Fruit fly (Drosophila melanogaster) ovary, adult (tissue): ENCODE measurements around the gene PolI.

Source experiments
- CG17801 ChIP-seq: fragments of 200-800 bp; optimal IDR thresholded peaks from 2 replicates; lab custom pipeline; 2019; ENCODE audit warnings: missing biosample characterization, mild to moderate bottlenecking, missing genetic modification characterization, moderate library complexity; ENCODE audit not compliant: partially characterized antibody

The PolI gene

DNA sequence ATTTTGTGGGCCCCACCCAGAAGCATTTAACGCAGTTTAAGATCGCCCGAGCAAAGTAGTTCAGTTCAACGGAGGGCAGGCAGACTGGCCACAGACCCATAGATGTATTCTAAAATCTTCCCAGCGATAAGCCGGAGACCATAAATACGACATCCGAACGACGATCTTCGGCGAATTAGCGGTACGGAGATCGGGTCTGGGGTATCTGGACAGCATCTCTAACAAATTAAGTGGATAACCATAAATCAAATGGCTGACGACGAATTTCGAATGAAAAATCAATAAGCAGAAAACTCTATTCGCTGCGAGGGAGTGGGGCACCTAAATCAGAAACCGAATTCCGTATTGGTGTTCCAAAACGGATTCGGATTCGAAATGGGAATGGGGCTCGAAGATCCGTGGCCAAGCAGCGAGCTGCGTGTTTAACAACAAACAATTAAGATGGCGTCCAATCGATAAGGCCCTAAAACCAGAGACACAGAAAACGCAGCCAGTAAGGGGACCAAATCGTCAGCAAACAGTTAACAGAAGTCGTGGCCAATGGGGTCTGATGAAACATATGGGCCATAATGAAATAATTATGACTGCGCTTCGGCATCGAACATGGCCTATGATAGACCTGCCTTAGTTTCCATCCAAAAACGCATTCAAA, 22.3 kb upstream of the PolI start:
- no peak for TF ChIP-seq CG17801

DNA sequence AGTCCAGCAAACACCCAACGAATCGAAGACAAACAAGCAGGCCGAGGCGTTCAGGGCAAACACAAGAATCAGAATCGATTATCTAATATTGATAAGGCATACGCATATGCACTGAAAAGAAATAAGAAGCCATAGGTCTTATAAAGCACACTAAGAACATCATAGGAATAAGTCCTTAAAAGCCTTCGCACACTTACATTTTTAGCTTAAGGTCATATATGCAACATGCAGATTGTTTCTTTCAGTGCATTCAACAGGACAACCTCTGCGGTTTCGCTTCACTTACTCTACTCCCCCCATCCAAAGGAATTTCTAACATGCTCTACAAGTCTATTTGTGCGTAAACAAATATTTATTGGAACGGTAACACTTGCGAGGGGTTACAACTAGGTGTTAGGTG, 20.7 kb upstream of the PolI start:
- TF ChIP-seq CG17801 = no peak

DNA sequence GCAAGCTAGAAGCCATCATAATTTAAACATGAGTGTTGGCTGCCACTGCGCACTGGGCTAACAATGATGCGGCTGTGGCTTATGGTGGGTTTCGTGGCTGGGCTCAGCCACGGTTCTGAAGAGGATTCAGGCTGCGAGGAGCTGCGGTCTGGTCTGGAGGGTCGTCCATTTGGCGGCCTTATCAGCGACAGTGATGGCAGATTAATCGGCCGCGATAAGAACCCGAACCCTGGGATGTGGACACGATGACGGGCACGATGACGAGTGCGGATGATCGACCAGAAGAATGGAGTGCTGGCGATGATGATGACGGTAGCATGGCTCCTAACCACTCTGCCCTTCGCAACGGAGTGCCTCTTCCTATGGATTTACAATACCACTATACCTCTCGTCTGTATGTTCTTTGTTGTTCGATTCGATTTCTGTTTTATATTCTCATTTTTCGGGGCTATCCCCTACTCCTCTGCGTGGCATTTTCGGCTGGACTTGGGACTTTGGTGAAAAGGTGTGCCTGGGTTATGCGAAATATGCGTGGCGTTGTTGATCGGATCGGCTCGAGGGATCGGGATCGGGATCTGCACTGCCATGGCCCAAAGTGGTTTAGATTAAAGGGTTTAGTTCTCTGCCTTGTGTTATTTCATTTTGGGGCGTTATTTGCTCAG, 17.6 kb upstream of the PolI start:
- TF ChIP-seq CG17801 = no peak

DNA sequence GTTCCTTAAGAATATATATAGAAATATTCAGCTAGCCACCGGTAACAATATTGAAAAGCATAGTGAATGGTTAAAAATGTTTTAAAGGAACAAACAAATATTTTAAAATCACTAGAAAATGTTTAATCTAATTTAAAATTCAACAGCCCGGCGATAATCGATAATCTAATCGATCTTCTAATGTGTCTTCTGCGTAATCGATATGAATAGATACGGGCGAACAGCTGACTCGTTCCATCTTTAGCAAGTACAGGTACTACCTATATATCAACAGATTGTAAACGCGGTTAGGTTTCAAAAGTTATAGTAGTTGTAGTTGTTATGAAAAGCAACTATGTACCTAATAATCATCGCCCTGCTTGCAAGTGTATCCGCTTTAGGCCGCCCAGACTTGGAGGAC, 15.6 kb upstream of the PolI start, which contains the start of gene CG7800:
Gene CG7800 (plus strand): TSS at position 231 of the 400 bp plus-strand sequence.
- TF ChIP-seq CG17801 = no peak

DNA sequence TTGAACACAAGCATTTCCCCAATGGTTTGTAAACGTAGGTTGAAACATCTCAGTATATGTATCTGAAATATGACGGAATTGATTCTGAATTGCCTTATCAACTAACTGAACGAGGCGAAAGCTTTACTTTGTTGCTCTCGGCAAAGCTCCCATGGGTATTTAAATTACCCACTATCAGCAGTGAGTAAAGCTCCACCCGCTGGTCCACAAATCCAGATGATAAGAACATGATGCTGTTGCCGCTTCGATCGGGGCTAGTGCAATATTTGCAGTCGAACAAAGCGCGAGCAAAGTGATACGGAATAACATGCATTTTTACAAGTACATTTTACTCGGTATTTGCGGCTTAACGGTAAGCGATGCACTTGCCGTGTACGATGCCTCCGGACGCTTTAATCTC, 13.4 kb upstream of the PolI start, which contains the start of gene CG18249:
Gene CG18249 (plus strand): TSS at position 256 of the 400 bp plus-strand sequence.
- no peak for TF ChIP-seq CG17801

DNA sequence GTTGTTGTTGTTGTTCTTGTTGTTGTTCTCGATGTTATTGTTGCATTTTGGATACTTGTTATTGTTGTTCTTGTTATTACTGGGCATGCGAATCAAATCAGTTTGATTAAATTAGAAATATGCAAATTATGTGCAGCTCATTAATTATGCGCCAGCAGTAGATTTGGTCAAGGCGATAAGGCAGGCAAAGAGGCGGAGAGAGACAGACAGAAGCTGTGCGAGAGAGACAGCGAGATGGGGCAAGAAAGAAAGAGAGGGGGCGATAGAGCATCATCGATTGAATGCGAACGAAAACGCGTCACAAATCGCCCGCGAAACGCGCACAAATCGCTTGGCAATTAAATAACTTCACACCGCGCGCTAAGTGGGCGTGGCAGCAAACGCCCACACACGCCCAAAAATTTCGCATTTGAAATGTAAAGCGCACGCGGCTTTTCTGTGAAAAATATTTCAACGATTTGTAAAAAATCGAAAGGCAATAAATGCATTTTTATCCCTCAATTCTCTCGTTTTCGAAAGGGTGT, 10.2 kb upstream of the PolI start:
- TF ChIP-seq CG17801 = no peak

DNA sequence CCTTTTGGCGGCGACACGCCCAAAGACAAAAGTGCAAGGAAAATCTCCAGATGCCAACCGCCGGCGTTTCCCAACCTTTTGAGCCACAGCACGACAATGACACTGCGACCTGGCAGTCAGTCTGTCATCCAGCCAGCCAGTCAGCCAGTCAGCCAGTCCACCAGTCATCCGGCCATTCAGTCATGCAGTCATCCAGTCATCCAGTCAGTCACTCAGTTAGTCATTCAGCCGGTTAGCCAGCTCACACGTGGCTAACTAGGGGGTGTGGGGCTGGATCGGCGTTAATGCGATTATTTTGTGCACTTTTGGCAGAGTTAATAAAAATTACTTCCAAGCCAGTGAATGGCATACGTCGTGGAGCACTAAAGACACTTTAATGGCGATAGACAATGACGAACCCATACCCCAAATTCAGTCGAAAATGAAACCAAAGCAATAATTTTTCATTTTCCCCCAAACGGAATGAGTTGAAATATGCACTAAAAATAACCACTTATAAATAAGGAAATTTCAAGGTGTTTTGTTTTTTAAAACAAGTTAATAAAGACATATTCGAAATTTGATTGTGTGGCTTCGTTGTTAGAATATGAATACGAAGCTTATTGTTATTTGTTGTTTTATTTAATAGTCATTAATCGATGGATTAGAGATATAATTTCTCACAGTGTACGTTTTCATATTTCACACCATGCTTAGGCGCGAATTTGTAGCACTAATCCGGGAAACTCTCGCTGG, 8.4 kb upstream of the PolI start:
- TF ChIP-seq CG17801 = no peak

DNA sequence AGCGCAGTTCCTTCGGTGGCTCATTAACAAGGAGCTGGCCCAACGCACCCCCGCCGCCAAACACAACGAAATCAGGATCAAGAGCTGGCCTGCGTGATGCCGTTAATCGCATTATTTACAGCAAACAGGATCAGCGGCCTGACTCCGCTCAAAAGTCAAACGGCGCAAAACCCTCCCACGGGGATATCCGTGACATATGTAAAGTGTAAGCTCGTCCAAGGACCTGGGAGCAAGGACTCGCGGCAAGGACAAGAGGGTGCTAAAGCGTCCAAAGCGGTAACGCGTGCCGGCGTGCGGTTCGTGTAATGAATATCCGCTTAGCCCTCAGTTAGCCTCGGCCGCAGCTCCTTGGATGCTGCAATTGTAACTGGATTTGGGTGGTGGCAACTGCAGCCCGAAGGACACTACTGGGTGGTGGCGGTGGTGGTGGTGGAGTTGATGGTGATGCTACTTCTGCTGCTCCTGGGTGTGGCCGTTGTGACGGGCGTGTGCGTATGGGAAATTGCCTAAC, 7.8 kb upstream of the PolI start:
- TF ChIP-seq CG17801 = no peak

DNA sequence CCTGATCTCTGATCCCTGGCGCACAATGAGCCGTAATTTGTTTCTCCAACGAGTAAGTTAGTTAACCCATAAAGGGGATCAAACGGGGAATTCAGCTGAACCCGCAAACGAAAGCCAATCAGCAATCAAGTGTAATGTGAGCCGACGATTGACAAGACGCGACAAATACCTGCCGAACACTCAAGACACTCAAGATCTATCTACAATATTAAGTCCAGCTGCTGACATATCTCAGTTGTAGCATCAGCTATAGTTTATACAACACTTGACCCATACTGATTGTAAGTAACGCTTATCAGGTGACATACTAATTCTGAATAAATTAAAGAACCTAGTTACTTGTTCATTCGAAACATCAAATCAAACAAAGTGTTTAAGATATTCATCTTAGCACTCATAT, 6.0 kb upstream of the PolI start:
- no peak for TF ChIP-seq CG17801

DNA sequence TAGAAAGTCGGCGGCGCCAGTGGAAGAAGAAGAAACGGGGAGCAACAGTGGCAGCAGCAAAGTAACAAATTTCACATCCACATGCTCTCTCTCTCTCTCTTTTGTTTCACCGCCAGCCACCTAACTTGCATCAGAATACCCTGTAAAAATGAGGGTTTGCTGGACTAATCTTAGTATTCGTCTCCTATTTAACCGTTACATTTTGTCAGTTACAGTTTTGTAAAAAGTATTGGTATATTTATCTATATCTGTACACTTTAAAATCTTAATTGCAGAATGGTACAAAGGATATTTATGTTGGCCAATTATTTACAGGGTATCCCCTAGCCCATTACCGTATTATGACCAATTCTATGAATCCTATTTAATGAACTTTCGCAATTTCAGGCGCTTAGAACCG, 557 bp downstream of the PolI start:
- no peak for TF ChIP-seq CG17801

DNA sequence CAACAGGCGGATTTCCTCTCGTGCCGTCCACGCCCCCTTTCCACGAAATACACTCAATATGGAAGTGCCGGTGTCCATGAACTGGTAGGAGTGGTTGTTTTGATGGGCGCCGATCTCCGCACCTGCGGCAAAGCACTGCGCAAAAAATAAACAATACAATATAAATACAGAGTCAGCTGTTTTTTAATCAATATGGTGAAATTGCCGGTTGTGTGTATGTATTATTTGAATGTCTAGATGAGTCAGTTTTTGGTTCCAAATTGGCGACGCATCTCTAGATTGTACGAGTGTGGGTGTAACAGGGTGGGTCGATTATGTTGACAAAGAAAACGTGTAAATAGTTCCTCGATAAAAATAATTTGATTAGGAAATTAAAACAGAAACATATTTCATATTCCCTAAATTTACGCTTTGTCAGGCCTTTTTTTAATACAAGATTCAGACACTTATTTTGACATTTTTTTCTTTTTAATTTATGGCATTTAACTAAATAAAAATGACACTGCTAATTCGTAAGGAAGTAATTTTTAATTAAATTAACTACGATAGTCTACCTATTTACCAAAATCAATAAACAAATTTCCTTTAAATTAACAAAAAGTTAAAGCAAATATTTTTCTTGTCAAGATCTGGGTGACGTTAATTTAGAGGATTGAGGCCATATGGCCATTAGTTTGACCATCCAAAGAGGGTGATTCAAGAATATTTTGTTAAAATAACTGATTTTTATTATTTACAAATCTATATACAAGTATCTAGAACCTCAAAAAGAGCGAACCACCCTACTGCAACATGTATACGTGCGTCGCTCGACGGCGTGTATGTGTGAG, 6.4 kb downstream of the PolI start:
- TF ChIP-seq CG17801 = peak; percentile 86

DNA sequence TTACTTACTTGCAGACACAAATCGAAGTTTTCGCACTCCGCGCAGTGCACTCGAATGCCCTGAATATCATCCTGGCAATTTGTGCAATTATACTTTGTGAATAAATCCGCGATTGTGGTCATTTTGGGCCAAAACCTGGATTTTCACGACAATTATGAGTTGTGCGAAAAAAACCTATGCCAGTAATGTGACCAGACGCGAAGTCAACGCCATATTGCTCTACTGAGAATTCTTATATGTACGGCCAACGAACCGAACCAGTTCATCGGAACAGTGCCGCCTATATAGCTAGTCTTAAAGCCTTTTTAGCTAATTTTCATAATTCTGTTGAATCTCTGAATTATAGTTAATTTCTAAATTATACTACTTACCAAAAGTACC, 7.0 kb downstream of the PolI start, which contains the start of gene Ada2b:
Gene Ada2b (minus strand): TSS at position 214 of the 381 bp plus-strand sequence.
- no peak for TF ChIP-seq CG17801

DNA sequence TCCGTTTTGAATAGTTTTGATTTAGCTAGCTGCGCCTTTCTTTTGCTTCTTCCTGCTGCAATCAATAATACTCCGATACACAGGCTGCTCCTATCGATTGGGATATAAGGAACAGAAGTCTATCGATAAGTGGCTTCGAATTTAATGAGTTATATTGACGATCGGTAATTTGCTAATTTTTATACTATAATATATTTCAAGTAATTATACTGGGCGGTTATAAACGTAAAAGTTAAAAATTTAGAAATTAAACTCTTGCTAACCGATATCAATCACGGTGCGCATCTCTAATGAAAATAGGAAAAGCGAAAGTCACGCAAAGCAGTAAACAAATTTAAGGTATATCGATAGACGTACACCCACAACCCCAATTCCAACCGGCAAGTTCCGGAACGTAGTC, 10.4 kb downstream of the PolI start, which contains the start of the genes CG9636, CG18749 and CG33722:
Gene CG9636 (minus strand): TSS at position 73 of the 400 bp plus-strand sequence.
Gene CG18749 (plus strand): TSS at position 336 of the 400 bp plus-strand sequence.
Gene CG33722 (plus strand): TSS at position 336 of the 400 bp plus-strand sequence.
- TF ChIP-seq CG17801 = peak; percentile 68

DNA sequence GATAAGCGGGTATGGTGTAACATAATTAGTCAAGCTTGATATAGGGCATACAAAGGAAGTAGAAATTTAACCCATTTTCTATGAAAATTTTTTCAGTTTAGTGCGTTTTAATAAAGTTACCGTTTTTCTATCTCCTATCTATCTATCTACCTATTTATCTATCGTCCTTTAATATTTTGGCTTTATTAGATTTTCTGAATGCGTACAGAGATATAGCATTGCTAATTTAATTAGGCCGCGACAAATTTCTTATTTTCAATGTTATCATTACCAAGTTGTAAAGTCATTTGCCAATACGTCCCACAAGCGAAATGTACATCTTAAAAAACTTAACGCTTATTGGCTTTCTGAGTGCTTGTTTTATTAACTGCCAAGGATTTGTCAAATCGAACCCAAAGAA, 14.8 kb downstream of the PolI start, which contains the start of gene CG15864:
Gene CG15864 (plus strand): TSS at position 301 of the 400 bp plus-strand sequence.
- TF ChIP-seq CG17801 = no peak

DNA sequence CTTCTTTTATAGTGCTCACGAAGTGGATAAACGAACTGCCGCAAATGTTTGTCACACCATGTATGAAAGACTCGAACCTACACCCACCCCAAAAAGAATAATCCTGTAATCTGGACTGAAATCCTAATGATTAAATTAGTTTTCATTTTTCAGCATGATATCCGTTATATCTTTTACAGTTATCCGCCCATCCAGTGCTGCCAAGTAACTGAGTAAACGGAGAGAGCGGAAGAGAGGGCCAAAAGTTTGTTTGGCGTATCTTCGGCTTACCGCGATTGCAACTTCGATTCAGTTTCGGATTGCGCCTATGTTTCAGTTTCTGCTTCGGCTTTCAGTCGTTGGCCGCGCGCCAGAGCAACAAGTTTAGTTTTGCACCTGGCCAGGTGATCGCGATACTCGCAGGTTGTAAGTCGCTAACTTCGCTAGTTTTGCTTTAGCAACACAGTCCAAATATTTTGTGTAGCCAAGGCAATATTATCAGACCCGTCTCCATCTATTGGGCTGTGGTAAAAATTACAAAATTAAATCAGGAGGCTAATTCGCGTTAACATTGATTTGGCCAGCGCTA, 16.9 kb downstream of the PolI start, which contains the start of gene mtg:
Gene mtg (plus strand): TSS at position 332 of the 568 bp plus-strand sequence.
- TF ChIP-seq CG17801 = no peak
